Worm (Caenorhabditis elegans) whole organism, L4 larva: ENCODE data around the gene srv-3.

Experiments
- D1046.2 ChIP-seq: fragments of 200-800 bp; sonication (Bioruptor generic); IDR thresholded peaks from 2 replicates; pipeline ENCODE4 v1.3.6; 2022; ENCODE audit warnings: missing genetic modification characterization, missing compliant biosample characterization
- F49E8.2 ChIP-seq: sonication (generic microtip); optimal IDR thresholded peaks from 2 replicates; lab custom pipeline; 2016; ENCODE audit warnings: missing compliant biosample characterization, mild to moderate bottlenecking, missing genetic modification characterization, borderline replicate concordance
- R02D3.7 ChIP-seq: fragments of 150-350 bp; sonication (generic microtip); optimal IDR thresholded peaks from 3 replicates; lab custom pipeline; 2014; ENCODE audit warnings: missing biosample characterization, missing genetic modification characterization
- Y5F2A.4 ChIP-seq: fragments of 200-800 bp; sonication (Bioruptor generic); optimal IDR thresholded peaks from 2 replicates; lab custom pipeline; 2018; ENCODE audit warnings: mild to moderate bottlenecking, missing genetic modification characterization, missing compliant biosample characterization
- Y75B8A.6 ChIP-seq: fragments of 200-800 bp; sonication (Bioruptor generic); IDR thresholded peaks from 2 replicates; pipeline ENCODE4 v1.3.6; 2022; ENCODE audit warnings: missing genetic modification reagents, missing genetic modification characterization, missing compliant biosample characterization
- ZK546.5 ChIP-seq, 2 experiments: sonication (generic microtip); optimal IDR thresholded peaks; 2 replicates each; lab custom pipeline; 2017; ENCODE audit warnings: missing biosample characterization in 2 of 2, missing genetic modification characterization in 2 of 2
- aha-1 ChIP-seq: fragments of 150-350 bp; peaks from one replicate; lab custom pipeline; 2014; ENCODE audit warnings: missing biosample characterization, missing genetic modification characterization
- ceh-44 ChIP-seq: fragments of 200-800 bp; sonication (Bioruptor generic); IDR thresholded peaks from 2 replicates; pipeline ENCODE4 v1.3.6; 2022; ENCODE audit warnings: missing genetic modification reagents, missing genetic modification characterization, missing compliant biosample characterization
- ctbp-1 ChIP-seq: fragments of 200-800 bp; sonication (Bioruptor generic); IDR thresholded peaks from 2 replicates; pipeline ENCODE4 v1.3.6; 2022; ENCODE audit warnings: missing genetic modification reagents, missing genetic modification characterization, missing compliant biosample characterization
- daf-12 ChIP-seq: fragments of 150-350 bp; optimal IDR thresholded peaks from 2 replicates; lab custom pipeline; 2014; ENCODE audit warnings: missing biosample characterization, missing genetic modification reagents, missing genetic modification characterization
- daf-16 ChIP-seq, 3 experiments: sonication (generic microtip); optimal IDR thresholded peaks; 2 replicates each; lab custom pipeline; 2016 to 2017; ENCODE audit warnings: missing genetic modification characterization in 3 of 3, missing genetic modification reagents in 3 of 3, mild to moderate bottlenecking in 2 of 3, missing compliant biosample characterization in 2 of 3, missing biosample characterization in 1 of 3, moderate library complexity in 1 of 3
- daf-19 ChIP-seq: fragments of 200-800 bp; sonication (Bioruptor generic); conservative IDR thresholded peaks from 2 replicates; pipeline ENCODE4 v1.3.6; 2022; ENCODE audit warnings: missing genetic modification characterization, missing compliant biosample characterization
- daf-8 ChIP-seq: fragments of 200-800 bp; sonication (Bioruptor generic); IDR thresholded peaks from 2 replicates; pipeline ENCODE4 v1.3.6; 2022; ENCODE audit warnings: missing genetic modification characterization, missing compliant biosample characterization
- dmd-6 ChIP-seq: fragments of 200-800 bp; sonication (Bioruptor generic); IDR thresholded peaks from 2 replicates; pipeline ENCODE4 v1.3.6; 2022; ENCODE audit warnings: missing genetic modification reagents, missing genetic modification characterization, missing compliant biosample characterization
- dve-1 ChIP-seq: sonication (generic microtip); optimal IDR thresholded peaks from 2 replicates; lab custom pipeline; 2017; ENCODE audit warnings: antibody characterized with exemption, mild to moderate bottlenecking, missing genetic modification characterization, missing compliant biosample characterization; ENCODE audit not compliant: insufficient read depth
- egl-27 ChIP-seq: sonication (generic microtip); optimal IDR thresholded peaks from 3 replicates; lab custom pipeline; 2017; ENCODE audit warnings: missing biosample characterization, missing genetic modification reagents, missing genetic modification characterization
- gei-8 ChIP-seq: fragments of 200-800 bp; sonication (Bioruptor generic); optimal IDR thresholded peaks from 2 replicates; lab custom pipeline; 2018; ENCODE audit warnings: mild to moderate bottlenecking, missing genetic modification characterization, missing compliant biosample characterization
- hlh-11 ChIP-seq: fragments of 200-800 bp; sonication (Bioruptor generic); optimal IDR thresholded peaks from 2 replicates; lab custom pipeline; 2018; ENCODE audit warnings: mild to moderate bottlenecking, missing genetic modification characterization, missing compliant biosample characterization
- lim-7 ChIP-seq: fragments of 200-800 bp; sonication (Bioruptor generic); IDR thresholded peaks from 2 replicates; pipeline ENCODE4 v1.3.6; 2022; ENCODE audit warnings: missing genetic modification characterization, missing compliant biosample characterization
- lin-1 ChIP-seq: fragments of 200-800 bp; sonication (Bioruptor generic); IDR thresholded peaks from 2 replicates; pipeline ENCODE4 v1.3.6; 2022; ENCODE audit warnings: missing genetic modification reagents, missing genetic modification characterization, missing compliant biosample characterization
- lin-29 ChIP-seq: fragments of 200-800 bp; sonication (Bioruptor generic); IDR thresholded peaks from 2 replicates; pipeline ENCODE4 v1.3.6; 2022; ENCODE audit warnings: missing genetic modification reagents, missing genetic modification characterization, missing compliant biosample characterization
- madf-5 ChIP-seq, 2 experiments: fragments of 200-800 bp; sonication (Bioruptor generic); IDR thresholded peaks; 2 replicates each; pipeline ENCODE4 v1.3.6; 2022; ENCODE audit warnings: missing compliant biosample characterization in 2 of 2, missing genetic modification characterization in 2 of 2
- madf-9 ChIP-seq: fragments of 200-800 bp; sonication (Bioruptor generic); conservative IDR thresholded peaks from 2 replicates; pipeline ENCODE4 v1.3.6; 2022; ENCODE audit warnings: missing genetic modification reagents, missing genetic modification characterization, missing compliant biosample characterization
- mep-1 ChIP-seq: fragments of 150-350 bp; sonication (generic microtip); optimal IDR thresholded peaks from 3 replicates; lab custom pipeline; 2014; ENCODE audit warnings: missing biosample characterization, missing genetic modification characterization
- mxl-3 ChIP-seq: fragments of 200-800 bp; sonication (Bioruptor generic); optimal IDR thresholded peaks from 2 replicates; lab custom pipeline; 2018; ENCODE audit warnings: mild to moderate bottlenecking, missing genetic modification characterization, missing compliant biosample characterization
- nhr-10 ChIP-seq: fragments of 150-350 bp; optimal IDR thresholded peaks from 2 replicates; lab custom pipeline; 2014; ENCODE audit warnings: missing biosample characterization, missing genetic modification characterization
- nhr-102 ChIP-seq: sonication (generic microtip); optimal IDR thresholded peaks from 2 replicates; lab custom pipeline; 2016; ENCODE audit warnings: mild to moderate bottlenecking, missing genetic modification characterization, moderate library complexity, missing compliant biosample characterization
- nhr-25 ChIP-seq: sonication (generic microtip); optimal IDR thresholded peaks from 2 replicates; lab custom pipeline; 2017; ENCODE audit warnings: missing genetic modification characterization, mild to moderate bottlenecking, missing compliant biosample characterization, antibody characterized with exemption, moderate library complexity, borderline replicate concordance; ENCODE audit not compliant: insufficient read depth
- nhr-28 ChIP-seq: fragments of 150-350 bp; optimal IDR thresholded peaks from 2 replicates; lab custom pipeline; 2014; ENCODE audit warnings: missing biosample characterization, missing genetic modification characterization
- nhr-48 ChIP-seq: sonication (generic microtip); optimal IDR thresholded peaks from 2 replicates; lab custom pipeline; 2016; ENCODE audit warnings: mild to moderate bottlenecking, missing genetic modification characterization, missing compliant biosample characterization
- nhr-6 ChIP-seq: fragments of 150-350 bp; optimal IDR thresholded peaks from 2 replicates; lab custom pipeline; 2014; ENCODE audit warnings: missing biosample characterization, missing genetic modification characterization
- nhr-77 ChIP-seq: fragments of 150-350 bp; optimal IDR thresholded peaks from 2 replicates; lab custom pipeline; 2014; ENCODE audit warnings: missing biosample characterization, missing genetic modification characterization
- php-3 ChIP-seq: fragments of 200-800 bp; sonication (Bioruptor generic); IDR thresholded peaks from 2 replicates; pipeline ENCODE4 v1.3.6; 2022; ENCODE audit warnings: missing genetic modification reagents, missing genetic modification characterization, missing compliant biosample characterization
- pqm-1 ChIP-seq: sonication (generic microtip); optimal IDR thresholded peaks from 2 replicates; lab custom pipeline; 2017; ENCODE audit warnings: missing biosample characterization, missing genetic modification characterization
- saeg-2 ChIP-seq: fragments of 200-800 bp; sonication (Bioruptor generic); IDR thresholded peaks from 2 replicates; pipeline ENCODE4 v1.3.6; 2022; ENCODE audit warnings: missing genetic modification reagents, missing genetic modification characterization, missing compliant biosample characterization
- set-16 ChIP-seq: fragments of 200-800 bp; sonication (Bioruptor generic); IDR thresholded peaks from 2 replicates; pipeline ENCODE4 v1.3.6; 2022; ENCODE audit warnings: missing genetic modification reagents, missing genetic modification characterization, missing compliant biosample characterization
- snpc-4 ChIP-seq: fragments of 150-350 bp; optimal IDR thresholded peaks from 2 replicates; lab custom pipeline; 2014; ENCODE audit warnings: missing biosample characterization, missing genetic modification characterization
- tra-1 ChIP-seq: fragments of 200-800 bp; sonication (Bioruptor generic); IDR thresholded peaks from 2 replicates; pipeline ENCODE4 v1.3.6; 2022; ENCODE audit warnings: missing genetic modification reagents, missing genetic modification characterization, missing compliant biosample characterization
- unc-130 ChIP-seq: sonication (generic microtip); optimal IDR thresholded peaks from 2 replicates; lab custom pipeline; 2016; ENCODE audit warnings: missing genetic modification reagents, missing genetic modification characterization, missing compliant biosample characterization
- unc-39 ChIP-seq: sonication (generic microtip); optimal IDR thresholded peaks from 2 replicates; lab custom pipeline; 2017; ENCODE audit warnings: missing biosample characterization, missing genetic modification characterization
- ztf-7 ChIP-seq: fragments of 150-350 bp; optimal IDR thresholded peaks from 2 replicates; lab custom pipeline; 2014; ENCODE audit warnings: missing biosample characterization, missing genetic modification characterization

srv-3 gene

ce11 chrV:19672357-19672756 lies 36.4 kb downstream of the srv-3 start:
- TF ChIP-seq daf-16 (GFP tag; optimal IDR thresholded peaks at IDR 0.05; lab: Kevin White, UChicago), result no peak
- TF ChIP-seq daf-16 (tag; optimal IDR thresholded peaks at IDR 0.05; lab: Kevin White, UChicago), result peak; percentile 47
- TF ChIP-seq php-3, result 0 out of 2 replicates have a peak, but pooled peaks have one; percentile 7
- TF ChIP-seq daf-8 (GFP tag; lab: Robert Waterston, UW), result no peak
- TF ChIP-seq mep-1 (tag; lab: Kevin White, UChicago), result peak; percentile 12
- peak; percentile 47 for TF ChIP-seq nhr-102 (tag; lab: Kevin White, UChicago)
- TF ChIP-seq hlh-11 (tag; lab: Kevin White, UChicago), result peak; percentile 66
- no peak for TF ChIP-seq ceh-44 (GFP tag; lab: Robert Waterston, UW)
- peak; percentile 43 for TF ChIP-seq dve-1
- no peak for TF ChIP-seq ztf-7 (tag; lab: Kevin White, UChicago)
- no peak for TF ChIP-seq daf-19 (GFP tag; lab: Robert Waterston, UW)
- TF ChIP-seq ZK546.5 (tag; optimal IDR thresholded peaks at IDR 0.05; lab: Kevin White, UChicago), result no peak
- no peak for TF ChIP-seq daf-12 (tag; lab: Kevin White, UChicago)
- peak; percentile 64; the same call in 1 of the 2 replicates for TF ChIP-seq dmd-6 (GFP tag; lab: Robert Waterston, UW)
- no peak for TF ChIP-seq nhr-28 (tag; lab: Kevin White, UChicago)
- no peak for TF ChIP-seq nhr-77 (tag; lab: Kevin White, UChicago)
- no peak for TF ChIP-seq Y5F2A.4 (GFP tag; lab: Kevin White, UChicago)
- peak; percentile 91 for TF ChIP-seq pqm-1 (tag; lab: Kevin White, UChicago)
- no peak for TF ChIP-seq D1046.2 (GFP tag; lab: Robert Waterston, UW)

ce11 chrV:19671816-19672215 lies 36.9 kb downstream of the srv-3 start:
- TF ChIP-seq aha-1 (tag; lab: Kevin White, UChicago) (peak; percentile 83), set-16 (GFP tag; lab: Robert Waterston, UW) (peak; percentile 60), gei-8 (GFP tag; lab: Kevin White, UChicago) (no peak)

ce11 chrV:19670866-19671265 lies 37.9 kb downstream of the srv-3 start:
- TF ChIP-seq Y75B8A.6, result no peak
- no peak for TF ChIP-seq R02D3.7 (tag; lab: Kevin White, UChicago)
- no peak for TF ChIP-seq nhr-48 (tag; lab: Kevin White, UChicago)
- TF ChIP-seq nhr-10, result no peak
- no peak for TF ChIP-seq nhr-6 (tag; lab: Kevin White, UChicago)
- TF ChIP-seq saeg-2 (GFP tag; lab: Robert Waterston, UW), result no peak
- TF ChIP-seq, all 104 proteins: peak for 0

- TF ChIP-seq lin-1 (GFP tag; lab: Robert Waterston, UW), result no peak
- no peak for TF ChIP-seq mxl-3 (GFP tag; lab: Kevin White, UChicago)
- TF ChIP-seq daf-12 (tag; lab: Kevin White, UChicago), result no peak
- TF ChIP-seq snpc-4 (tag; lab: Kevin White, UChicago), result no peak
- no peak for TF ChIP-seq tra-1 (GFP tag; lab: Robert Waterston, UW)
- no peak for TF ChIP-seq madf-5 (GFP tag; IDR thresholded peaks at IDR 0.05; lab: Robert Waterston, UW)
- no peak for TF ChIP-seq ctbp-1
Measured at ce11 chrV:19669959-19670358, 38.8 kb downstream of the srv-3 start, which contains the start of gene Y43F8C.11. Gene Y43F8C.11, plus strand, starts transcription at chrV:19670259.

- TF ChIP-seq dmd-6 (GFP tag; lab: Robert Waterston, UW), result no peak
- no peak for TF ChIP-seq egl-27 (tag; lab: Kevin White, UChicago)
- TF ChIP-seq F49E8.2 (tag; lab: Kevin White, UChicago), result no peak
- no peak for TF ChIP-seq nhr-28 (tag; lab: Kevin White, UChicago)
- no peak for TF ChIP-seq nhr-25 (tag; lab: Kevin White, UChicago)
- no peak for TF ChIP-seq unc-130 (GFP tag; lab: Kevin White, UChicago)
- TF ChIP-seq aha-1 (tag; lab: Kevin White, UChicago), result no peak
- no peak for TF ChIP-seq unc-39 (tag; lab: Kevin White, UChicago)
- TF ChIP-seq madf-9, result no peak
- TF ChIP-seq lim-7 (GFP tag; lab: Robert Waterston, UW), result no peak
- no peak for TF ChIP-seq daf-19 (GFP tag; lab: Robert Waterston, UW)
- no peak for TF ChIP-seq nhr-102 (tag; lab: Kevin White, UChicago)
- no peak for TF ChIP-seq lin-29 (GFP tag; lab: Robert Waterston, UW)
- TF ChIP-seq daf-8 (GFP tag; lab: Robert Waterston, UW), result no peak
- TF ChIP-seq ZK546.5 (tag; optimal IDR thresholded peaks at IDR 0.05; lab: Kevin White, UChicago), result no peak
Measured at ce11 chrV:19668213-19668612, 40.5 kb downstream of the srv-3 start.
